Worm (Caenorhabditis elegans) whole organism, midembryonic: ENCODE results near the gene F40F9.3.
A peak's percentile ranks its signal among the peaks of the same experiment; 100 is the strongest.

Experiments
- T22C8.4 ChIP-seq: fragments of 200-800 bp; sonication (Bioruptor generic); IDR thresholded peaks from 2 replicates; pipeline ENCODE4 v1.3.6; 2022; ENCODE audit warnings: missing genetic modification characterization, missing compliant biosample characterization
- cog-1 ChIP-seq: sonication (generic microtip); optimal IDR thresholded peaks from 2 replicates; lab custom pipeline; 2016; ENCODE audit warnings: missing genetic modification characterization, missing compliant biosample characterization
- flt-1 ChIP-seq: fragments of 200-800 bp; sonication (Bioruptor generic); IDR thresholded peaks from 2 replicates; pipeline ENCODE4 v1.3.6; 2022; ENCODE audit warnings: missing genetic modification characterization, missing compliant biosample characterization
- klf-2 ChIP-seq: fragments of 200-800 bp; sonication (Bioruptor generic); conservative IDR thresholded peaks from 2 replicates; pipeline ENCODE4 v1.3.6; 2022; ENCODE audit warnings: missing genetic modification reagents, missing genetic modification characterization, missing compliant biosample characterization
- med-1 ChIP-seq: sonication (generic microtip); optimal IDR thresholded peaks from 2 replicates; lab custom pipeline; 2017; ENCODE audit warnings: missing genetic modification characterization, mild to moderate bottlenecking, missing compliant biosample characterization, antibody characterized with exemption, missing genetic modification reagents; ENCODE audit not compliant: insufficient read depth
- ref-1 ChIP-seq: fragments of 200-800 bp; sonication (Bioruptor generic); conservative IDR thresholded peaks from 2 replicates; pipeline ENCODE4 v1.3.6; 2022; ENCODE audit warnings: missing genetic modification reagents, missing genetic modification characterization, missing compliant biosample characterization
- tab-1 ChIP-seq: fragments of 200-800 bp; sonication (Bioruptor generic); IDR thresholded peaks from 2 replicates; pipeline ENCODE4 v1.3.6; 2022; ENCODE audit warnings: missing genetic modification characterization, missing compliant biosample characterization
- ztf-23 ChIP-seq: fragments of 200-800 bp; sonication (Bioruptor generic); IDR thresholded peaks from 2 replicates; pipeline ENCODE4 v1.3.6; 2022; ENCODE audit warnings: missing genetic modification reagents, missing genetic modification characterization, missing compliant biosample characterization
- ztf-29 ChIP-seq: fragments of 200-800 bp; sonication (Bioruptor generic); IDR thresholded peaks from 2 replicates; pipeline ENCODE4 v1.3.6; 2022; ENCODE audit warnings: missing genetic modification reagents, missing genetic modification characterization, missing compliant biosample characterization

Gene F40F9.3

DNA sequence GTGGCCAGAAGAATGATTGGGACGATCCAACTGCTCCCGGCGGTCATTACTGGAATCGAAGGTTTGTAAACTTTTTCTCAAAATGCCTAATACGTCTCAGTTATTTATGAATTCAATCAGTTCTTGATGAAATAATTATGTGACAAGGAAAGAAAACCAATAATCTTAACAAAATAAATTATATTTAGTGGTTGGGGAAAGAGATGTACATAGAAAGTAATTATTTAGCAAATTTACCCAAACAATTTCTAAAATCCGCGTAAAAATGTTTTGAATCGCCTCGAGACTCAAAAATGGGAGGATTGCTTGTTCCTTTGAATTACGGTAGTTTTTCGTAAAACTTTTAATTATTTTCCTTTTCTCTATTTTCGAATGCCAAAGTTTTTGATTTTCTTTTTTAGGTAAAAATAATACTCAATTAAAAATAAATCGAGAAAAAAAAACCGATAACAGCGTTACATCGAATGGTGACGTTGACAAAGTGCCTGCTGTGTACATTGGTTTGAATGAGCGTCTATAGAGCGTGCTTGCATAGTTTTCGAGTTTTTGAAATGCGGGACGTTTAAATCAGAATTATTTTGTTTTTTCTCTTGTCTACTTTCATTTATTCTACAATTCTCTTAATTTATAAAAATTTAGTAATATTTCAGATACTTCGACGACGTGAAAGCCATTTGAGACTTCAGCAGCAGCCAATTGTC is 14.6 kb downstream of the F40F9.3 start, which contains the start of the genes aagr-3 and drap-1:
TSS of gene aagr-3 (minus strand) at position 51 of the 701 bp plus-strand sequence.
TSS of gene drap-1 (plus strand) at position 645 of the 701 bp plus-strand sequence.
- TF ChIP-seq ztf-29 (GFP tag; lab: Robert Waterston, UW): no peak
- no peak for TF ChIP-seq cog-1 (tag; lab: Kevin White, UChicago)
- no peak for TF ChIP-seq T22C8.4 (GFP tag; lab: Robert Waterston, UW)
- TF ChIP-seq med-1 (GFP tag; lab: Kevin White, UChicago): no peak
- no peak for TF ChIP-seq klf-2 (GFP tag; lab: Robert Waterston, UW)
- no peak for TF ChIP-seq ref-1 (GFP tag; lab: Robert Waterston, UW)
- no peak for TF ChIP-seq tab-1 (GFP tag; lab: Robert Waterston, UW)
- no peak for TF ChIP-seq ztf-23 (GFP tag; lab: Robert Waterston, UW)
- TF ChIP-seq flt-1 (GFP tag; lab: Robert Waterston, UW): no peak

DNA sequence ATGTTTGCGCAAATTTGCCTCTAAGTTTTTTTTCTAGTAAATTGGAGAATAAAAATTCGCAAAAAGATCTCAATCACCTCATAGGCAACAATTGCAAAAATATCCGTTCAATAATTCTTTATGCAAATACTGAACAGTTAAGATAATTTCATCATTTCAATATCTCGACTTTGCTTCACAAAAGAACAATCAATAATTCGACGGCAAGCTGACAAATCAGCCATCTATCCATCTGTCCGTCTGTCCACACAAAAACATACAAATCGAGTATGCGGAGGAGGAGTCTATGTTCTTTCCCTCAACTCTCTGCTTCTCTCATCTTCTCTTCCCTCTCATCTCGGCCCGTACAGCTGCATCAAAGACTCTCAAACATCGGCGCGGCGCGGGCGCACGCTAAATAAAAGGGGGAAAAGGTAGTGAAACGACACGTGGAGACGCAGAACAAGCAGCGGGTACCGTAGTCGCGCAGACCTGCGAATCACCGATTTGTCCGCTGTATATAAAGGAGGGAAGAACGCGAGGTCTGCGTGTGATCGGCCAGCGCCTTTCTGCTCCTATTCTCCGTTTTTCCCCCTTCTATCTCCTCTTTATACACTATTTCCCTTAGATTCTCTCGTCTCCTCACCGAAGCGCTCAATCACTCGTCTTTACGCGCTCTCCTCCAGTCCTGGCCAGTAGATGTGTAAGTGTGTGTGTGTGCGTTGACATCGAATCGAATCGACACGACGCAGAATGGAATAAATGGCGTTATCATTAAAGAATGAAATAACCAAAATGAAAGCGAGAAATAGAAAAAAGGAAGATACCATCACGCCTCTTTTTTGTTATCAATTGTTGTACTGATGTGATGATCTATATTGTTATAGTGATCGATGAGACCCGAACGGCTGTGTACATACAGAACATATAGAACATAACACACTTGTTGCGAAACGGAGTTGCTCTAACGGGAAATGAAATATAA is 16.0 kb downstream of the F40F9.3 start:
- TF ChIP-seq cog-1 (tag; lab: Kevin White, UChicago) (peak; percentile 97), tab-1 (GFP tag; lab: Robert Waterston, UW) (no peak; the same call in 1 of the 2 replicates), ztf-29 (GFP tag; lab: Robert Waterston, UW) (no peak), med-1 (GFP tag; lab: Kevin White, UChicago) (no peak), ztf-23 (GFP tag; lab: Robert Waterston, UW) (peak; percentile 73; the same call in 1 of the 2 replicates), T22C8.4 (GFP tag; lab: Robert Waterston, UW) (peak; percentile 63; the same call in 1 of the 2 replicates), ref-1 (GFP tag; lab: Robert Waterston, UW) (0 out of 2 replicates have a peak, but pooled peaks have one; percentile 27), klf-2 (GFP tag; lab: Robert Waterston, UW) (no peak), flt-1 (GFP tag; lab: Robert Waterston, UW) (peak; percentile 77)

DNA sequence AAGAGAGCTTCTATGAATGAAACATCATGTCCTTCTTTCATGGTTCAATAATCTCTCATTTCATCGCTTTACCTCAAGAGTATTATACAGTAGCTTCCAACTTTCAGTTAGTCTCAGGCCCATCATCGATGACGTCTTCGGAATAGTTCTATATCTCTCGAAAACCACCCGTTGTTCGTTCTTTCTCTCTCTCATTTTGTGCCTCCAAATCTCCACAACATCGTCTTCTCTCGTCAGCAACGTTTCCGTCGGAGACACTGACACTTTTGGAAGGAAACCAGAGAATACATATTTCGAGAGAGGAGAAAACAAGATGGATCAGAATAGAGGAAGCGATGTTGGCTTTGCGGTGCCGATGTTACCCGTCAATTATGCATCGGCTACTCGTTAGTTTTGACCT is 16.8 kb downstream of the F40F9.3 start:
- TF ChIP-seq ref-1 (GFP tag; lab: Robert Waterston, UW): no peak
- TF ChIP-seq med-1 (GFP tag; lab: Kevin White, UChicago): no peak
- no peak for TF ChIP-seq ztf-23 (GFP tag; lab: Robert Waterston, UW)
- no peak for TF ChIP-seq ztf-29 (GFP tag; lab: Robert Waterston, UW)

DNA sequence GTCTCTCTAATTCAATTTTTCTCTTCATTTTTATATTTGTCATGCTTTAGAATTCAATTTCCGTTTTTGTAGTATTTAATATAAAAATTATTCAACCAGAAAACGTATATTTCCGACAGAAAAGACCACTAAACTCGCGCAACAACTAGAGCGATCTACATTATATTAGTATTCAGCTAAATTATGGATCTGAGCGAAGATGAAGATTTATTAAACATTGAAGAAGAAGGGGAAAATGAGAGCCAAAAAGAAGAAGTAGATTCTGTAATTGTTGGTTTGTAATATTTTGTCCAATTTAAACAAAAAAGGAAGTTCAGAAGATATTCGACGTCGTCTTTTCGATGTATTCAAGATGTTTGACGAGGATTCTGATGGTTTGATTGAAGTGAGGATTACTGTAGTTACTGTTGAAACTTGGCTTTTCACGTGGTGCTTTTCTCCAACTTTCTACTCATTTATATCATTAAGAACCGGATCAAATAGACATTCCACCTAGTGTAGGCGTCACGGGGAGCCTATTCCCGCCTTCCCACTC is 19.0 kb downstream of the F40F9.3 start, which contains the start of gene cal-7:
TSS of gene cal-7 (plus strand) at position 184 of the 535 bp plus-strand sequence.
- no peak for TF ChIP-seq flt-1 (GFP tag; lab: Robert Waterston, UW)

DNA sequence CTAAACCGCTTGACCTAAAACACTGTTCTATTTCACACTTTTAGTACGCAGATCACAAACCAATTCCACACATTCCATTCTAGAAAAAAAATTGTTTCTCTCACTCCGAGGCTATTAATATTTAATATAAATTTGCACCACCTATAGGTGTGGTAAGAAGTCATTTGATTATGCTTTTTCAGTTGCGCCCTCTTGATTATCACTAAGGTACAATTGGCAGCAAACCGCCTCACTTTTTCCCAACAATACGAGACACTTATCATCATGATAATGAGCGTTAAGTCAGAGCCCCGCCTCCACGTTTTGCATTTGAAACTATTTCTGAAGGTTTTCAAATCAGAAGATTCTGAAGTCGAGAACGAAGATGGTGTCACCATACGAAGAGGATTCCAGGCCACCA is 22.3 kb downstream of the F40F9.3 start, which contains the start of gene aqp-4:
TSS of gene aqp-4 (plus strand) at position 270 of the 400 bp plus-strand sequence.
- TF ChIP-seq ztf-29 (GFP tag; lab: Robert Waterston, UW) (no peak), tab-1 (GFP tag; lab: Robert Waterston, UW) (no peak), med-1 (GFP tag; lab: Kevin White, UChicago) (no peak), T22C8.4 (GFP tag; lab: Robert Waterston, UW) (no peak), cog-1 (tag; lab: Kevin White, UChicago) (no peak)

DNA sequence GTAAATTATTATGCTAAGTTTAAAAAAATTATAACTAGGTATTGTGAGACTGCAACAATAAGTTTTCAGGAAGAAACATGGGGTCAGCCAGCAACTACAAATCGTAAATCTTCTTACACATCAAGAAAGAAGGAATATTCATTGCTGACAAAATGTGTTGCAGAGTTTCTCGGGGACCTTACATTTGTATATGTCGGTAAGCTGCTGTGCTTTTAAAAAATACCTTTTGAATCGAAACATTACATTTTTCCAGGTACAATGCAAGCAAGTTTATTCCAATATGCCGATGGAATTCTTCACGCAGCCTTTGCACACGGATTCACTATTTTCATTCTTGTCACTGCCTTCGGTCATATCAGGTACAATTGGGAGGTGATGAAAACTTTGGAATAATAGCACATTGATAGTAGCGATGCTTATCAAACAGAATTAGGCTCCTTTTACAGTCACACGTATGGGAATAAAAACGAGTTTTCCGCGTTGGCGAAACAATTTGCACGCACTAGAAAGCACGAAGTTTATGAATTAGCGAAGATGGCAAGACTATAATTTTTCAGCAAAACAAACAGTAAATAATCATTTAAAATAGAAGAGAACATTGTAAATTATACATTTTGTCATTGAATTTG is 23.2 kb downstream of the F40F9.3 start:
- TF ChIP-seq cog-1 (tag; lab: Kevin White, UChicago) (no peak), klf-2 (GFP tag; lab: Robert Waterston, UW) (no peak), tab-1 (GFP tag; lab: Robert Waterston, UW) (no peak), ztf-29 (GFP tag; lab: Robert Waterston, UW) (no peak), ref-1 (GFP tag; lab: Robert Waterston, UW) (no peak), flt-1 (GFP tag; lab: Robert Waterston, UW) (no peak), med-1 (GFP tag; lab: Kevin White, UChicago) (no peak), T22C8.4 (GFP tag; lab: Robert Waterston, UW) (no peak), ztf-23 (GFP tag; lab: Robert Waterston, UW) (no peak)

DNA sequence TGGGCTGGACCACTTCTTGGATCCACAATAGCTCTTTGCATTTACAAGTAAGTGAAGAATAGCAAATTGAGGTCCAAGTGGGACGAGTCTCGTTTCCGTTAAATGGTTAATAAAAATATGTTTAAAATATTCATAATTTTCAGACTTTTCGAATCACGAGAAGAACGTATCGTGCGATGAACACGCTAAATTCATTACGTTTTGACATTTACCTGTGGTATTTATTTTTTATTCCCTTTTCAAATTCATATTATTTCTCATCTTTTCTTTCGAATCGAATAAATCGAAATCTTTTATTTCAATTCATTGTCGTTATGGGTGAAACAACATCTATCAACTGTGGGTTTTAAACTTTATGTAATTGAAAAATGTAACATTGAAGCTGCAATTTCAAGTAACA is 24.4 kb downstream of the F40F9.3 start, which contains the start of gene marc-1:
TSS of gene marc-1 (plus strand) at position 301 of the 400 bp plus-strand sequence.
- TF ChIP-seq tab-1 (GFP tag; lab: Robert Waterston, UW): no peak
- TF ChIP-seq ztf-29 (GFP tag; lab: Robert Waterston, UW): no peak

DNA sequence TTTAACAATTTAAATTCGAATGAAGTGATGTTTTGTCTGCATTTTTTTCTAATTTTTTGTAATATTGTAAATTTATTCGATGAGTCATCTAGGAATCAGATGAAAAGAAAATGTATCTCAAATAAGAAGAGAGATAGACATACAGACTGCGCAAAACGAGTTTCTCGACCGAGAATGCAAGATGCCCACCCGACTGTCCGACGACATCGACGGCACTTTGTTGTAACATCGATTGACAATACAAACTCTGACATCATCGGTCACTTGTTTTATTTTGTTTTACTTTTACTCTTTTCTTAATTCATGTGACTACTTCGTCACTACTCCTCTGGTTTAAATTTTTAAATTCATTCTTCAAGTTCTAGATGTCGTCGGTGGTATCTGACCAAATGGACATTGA is 25.8 kb downstream of the F40F9.3 start, which contains the start of gene sta-2:
TSS of gene sta-2 (plus strand) at position 349 of the 400 bp plus-strand sequence.
- no peak for TF ChIP-seq ref-1 (GFP tag; lab: Robert Waterston, UW)
- TF ChIP-seq ztf-23 (GFP tag; lab: Robert Waterston, UW): no peak
- no peak for TF ChIP-seq klf-2 (GFP tag; lab: Robert Waterston, UW)
- no peak for TF ChIP-seq med-1 (GFP tag; lab: Kevin White, UChicago)
- TF ChIP-seq cog-1 (tag; lab: Kevin White, UChicago): no peak
- no peak for TF ChIP-seq T22C8.4 (GFP tag; lab: Robert Waterston, UW)
- no peak for TF ChIP-seq tab-1 (GFP tag; lab: Robert Waterston, UW)
- no peak for TF ChIP-seq ztf-29 (GFP tag; lab: Robert Waterston, UW)
